Worm (Caenorhabditis elegans) whole organism, young adult: ENCODE data around the gene T10H4.13.

Experiments used
- B0035.1 ChIP-seq: sonication (generic microtip); optimal IDR thresholded peaks from 2 replicates; lab custom pipeline; 2016; ENCODE audit warnings: missing genetic modification characterization, mild to moderate bottlenecking, missing compliant biosample characterization, missing genotype, missing genetic modification reagents
- D2030.7 ChIP-seq: fragments of 200-800 bp; sonication (Bioruptor generic); IDR thresholded peaks from 2 replicates; pipeline ENCODE4 v1.3.6; 2022; ENCODE audit warnings: missing genetic modification reagents, missing genetic modification characterization, missing compliant biosample characterization
- F52B5.7 ChIP-seq: sonication (generic microtip); optimal IDR thresholded peaks from 2 replicates; lab custom pipeline; 2016; ENCODE audit warnings: mild to moderate bottlenecking, missing genetic modification characterization, missing compliant biosample characterization
- Y53F4B.3 ChIP-seq: fragments of 200-800 bp; sonication (Bioruptor generic); IDR thresholded peaks from 2 replicates; pipeline ENCODE4 v1.3.6; 2022; ENCODE audit warnings: missing genetic modification reagents, missing genetic modification characterization, missing compliant biosample characterization
- Y56A3A.18 ChIP-seq: fragments of 200-800 bp; sonication (Bioruptor generic); IDR thresholded peaks from 2 replicates; pipeline ENCODE4 v1.3.6; 2022; ENCODE audit warnings: missing genetic modification reagents, missing genetic modification characterization, missing compliant biosample characterization
- Y67H2A.10 ChIP-seq: fragments of 200-800 bp; sonication (Bioruptor generic); conservative IDR thresholded peaks from 2 replicates; pipeline ENCODE4 v1.3.6; 2022; ENCODE audit warnings: missing genetic modification reagents, missing genetic modification characterization, missing compliant biosample characterization
- ama-1 ChIP-seq, 3 experiments: fragments of 150-350 bp in 1 of 3; sonication (generic microtip) in 2 of 3; optimal IDR thresholded peaks; 2 replicates each; lab custom pipeline; 2014 to 2018; ENCODE audit warnings: missing biosample characterization in 2 of 3, missing genetic modification characterization in 2 of 3, missing genetic modification reagents in 2 of 3
- ceh-100 ChIP-seq: fragments of 200-800 bp; sonication (Bioruptor generic); IDR thresholded peaks from 2 replicates; pipeline ENCODE4 v1.3.6; 2022; ENCODE audit warnings: missing genetic modification reagents, missing genetic modification characterization, missing compliant biosample characterization
- die-1 ChIP-seq: sonication (generic microtip); optimal IDR thresholded peaks from 2 replicates; lab custom pipeline; 2016; ENCODE audit warnings: missing genotype, mild to moderate bottlenecking, missing genetic modification characterization, missing compliant biosample characterization
- dpff-1 ChIP-seq: sonication (generic microtip); optimal IDR thresholded peaks from 2 replicates; lab custom pipeline; 2017; ENCODE audit warnings: mild to moderate bottlenecking, missing genetic modification characterization, missing compliant biosample characterization
- egl-44 ChIP-seq: fragments of 200-800 bp; sonication (Bioruptor generic); IDR thresholded peaks from 2 replicates; pipeline ENCODE4 v1.3.6; 2022; ENCODE audit warnings: missing genetic modification reagents, missing genetic modification characterization, missing compliant biosample characterization
- lag-1 ChIP-seq: fragments of 200-800 bp; sonication (Bioruptor generic); IDR thresholded peaks from 2 replicates; pipeline ENCODE4 v1.3.6; 2022; ENCODE audit warnings: missing genetic modification reagents, missing genetic modification characterization, missing compliant biosample characterization
- let-526 ChIP-seq: fragments of 200-800 bp; sonication (Bioruptor generic); IDR thresholded peaks from 2 replicates; pipeline ENCODE4 v1.3.6; 2022; ENCODE audit warnings: missing genetic modification reagents, missing genetic modification characterization, missing compliant biosample characterization
- lin-35 ChIP-seq, 3 experiments: fragments of 150-350 bp in 2 of 3; sonication (generic microtip) in 1 of 3; optimal IDR thresholded peaks; 2 replicates each; lab custom pipeline; 2014 to 2018; ENCODE audit warnings: missing biosample characterization in 3 of 3, missing genetic modification characterization in 3 of 3, missing genetic modification reagents in 3 of 3
- mcd-1 ChIP-seq: fragments of 200-800 bp; sonication (Bioruptor generic); IDR thresholded peaks from 2 replicates; pipeline ENCODE4 v1.3.6; 2022; ENCODE audit warnings: missing genetic modification reagents, missing genetic modification characterization, missing compliant biosample characterization
- nhr-120 ChIP-seq: fragments of 200-800 bp; sonication (Bioruptor generic); IDR thresholded peaks from 2 replicates; pipeline ENCODE4 v1.3.6; 2022; ENCODE audit warnings: missing genetic modification characterization, missing compliant biosample characterization
- somi-1 ChIP-seq: fragments of 200-800 bp; sonication (Bioruptor generic); optimal IDR thresholded peaks from 2 replicates; lab custom pipeline; 2018; ENCODE audit warnings: mild to moderate bottlenecking, missing genetic modification characterization, missing compliant biosample characterization
- tbp1 ChIP-seq: fragments of 200-800 bp; sonication (Bioruptor generic); optimal IDR thresholded peaks from 2 replicates; lab custom pipeline; 2018; ENCODE audit warnings: mild to moderate bottlenecking, missing genetic modification characterization, missing compliant biosample characterization
- unc-130 ChIP-seq: sonication (generic microtip); optimal IDR thresholded peaks from 2 replicates; lab custom pipeline; 2016; ENCODE audit warnings: missing genetic modification reagents, missing genetic modification characterization, missing compliant biosample characterization
- ztf-3 ChIP-seq: fragments of 200-800 bp; sonication (Bioruptor generic); optimal IDR thresholded peaks from 2 replicates; lab custom pipeline; 2018; ENCODE audit warnings: mild to moderate bottlenecking, missing genetic modification characterization, missing compliant biosample characterization

The T10H4.13 gene

DNA sequence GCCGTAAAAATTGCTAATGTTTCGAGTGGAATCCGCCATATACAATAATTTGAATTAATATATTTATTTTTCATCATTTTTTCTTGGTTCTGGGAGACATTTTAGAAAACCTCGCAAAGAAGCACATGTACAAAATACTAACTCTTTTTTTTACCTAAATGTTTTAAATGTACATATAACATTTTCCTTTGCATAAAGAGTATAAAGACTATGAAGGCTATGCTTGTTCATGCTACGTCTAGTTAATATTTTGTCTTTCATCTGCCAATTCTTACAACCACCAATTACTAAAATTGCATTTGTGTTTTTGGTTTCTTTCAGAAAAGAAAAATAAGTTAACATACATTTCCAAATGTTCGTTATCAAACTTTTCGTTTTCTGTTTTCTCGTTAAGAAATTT, 46.0 kb downstream of the T10H4.13 start, which contains the start of gene irld-25:
TSS of gene irld-25 (plus strand) at position 301 of the 400 bp plus-strand sequence.
- TF ChIP-seq B0035.1, result no peak
- no peak for TF ChIP-seq mcd-1 (GFP tag; lab: Robert Waterston, UW)
- no peak for TF ChIP-seq die-1 (tag; lab: Kevin White, UChicago)
- no peak for TF ChIP-seq nhr-120 (GFP tag; lab: Robert Waterston, UW)
- no peak for TF ChIP-seq let-526 (GFP tag; lab: Robert Waterston, UW)
- TF ChIP-seq lin-35 (GFP tag; optimal IDR thresholded peaks at IDR 0.05; lab: Kevin White, UChicago), result no peak
- TF ChIP-seq somi-1, result no peak
- no peak for TF ChIP-seq Y56A3A.18 (GFP tag; lab: Robert Waterston, UW)
- no peak for TF ChIP-seq Y53F4B.3 (GFP tag; lab: Robert Waterston, UW)
- TF ChIP-seq ceh-100 (GFP tag; lab: Robert Waterston, UW), result no peak
- no peak for TF ChIP-seq ama-1 (optimal IDR thresholded peaks at IDR 0.05; lab: Kevin White, UChicago)
- no peak for TF ChIP-seq ama-1 (GFP tag; optimal IDR thresholded peaks at IDR 0.05; lab: Kevin White, UChicago)
- no peak for TF ChIP-seq D2030.7
- TF ChIP-seq egl-44 (GFP tag; lab: Robert Waterston, UW), result no peak
- no peak for TF ChIP-seq lag-1 (GFP tag; lab: Robert Waterston, UW)
- no peak for TF ChIP-seq unc-130 (GFP tag; lab: Kevin White, UChicago)
- no peak for TF ChIP-seq tbp1 (GFP tag; lab: Kevin White, UChicago)
- TF ChIP-seq F52B5.7, result no peak
- TF ChIP-seq Y67H2A.10 (GFP tag; lab: Robert Waterston, UW), result no peak
- TF ChIP-seq ztf-3, result no peak

DNA sequence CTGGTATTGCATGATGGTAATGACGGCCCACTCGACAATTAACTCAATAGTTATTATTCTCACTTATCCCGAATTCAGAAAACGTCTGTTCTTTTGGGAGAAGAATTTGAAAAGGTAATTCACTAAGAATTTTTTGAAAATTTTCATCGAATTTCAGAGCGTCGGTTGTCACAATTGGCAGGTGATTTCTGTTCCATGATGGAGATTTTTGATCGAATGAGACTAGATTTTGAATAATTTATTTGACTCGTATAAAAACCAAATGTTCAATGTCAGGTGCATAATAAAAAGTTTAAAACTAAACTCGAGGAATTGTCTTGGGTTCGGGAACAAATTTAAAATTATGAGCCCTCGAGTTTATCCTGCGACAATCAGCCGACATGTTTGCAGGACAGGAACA, 50.6 kb downstream of the T10H4.13 start, which contains the start of gene sri-25:
TSS of gene sri-25 (plus strand) at position 301 of the 400 bp plus-strand sequence.
- no peak for TF ChIP-seq dpff-1 (tag; lab: Kevin White, UChicago)
